Worm (Caenorhabditis elegans) whole organism, L4/young adult: ENCODE data around the gene gly-7.

Source experiments
- dao-5 ChIP-seq: sonication (generic microtip); optimal IDR thresholded peaks from 2 replicates; lab custom pipeline; 2016; ENCODE audit warnings: missing genotype, missing genetic modification characterization, moderate library complexity, missing compliant biosample characterization
- him-1 ChIP-seq: sonication (generic microtip); optimal IDR thresholded peaks from 2 replicates; lab custom pipeline; 2016; ENCODE audit warnings: missing genotype, missing genetic modification reagents, missing genetic modification characterization, missing compliant biosample characterization

DNA sequence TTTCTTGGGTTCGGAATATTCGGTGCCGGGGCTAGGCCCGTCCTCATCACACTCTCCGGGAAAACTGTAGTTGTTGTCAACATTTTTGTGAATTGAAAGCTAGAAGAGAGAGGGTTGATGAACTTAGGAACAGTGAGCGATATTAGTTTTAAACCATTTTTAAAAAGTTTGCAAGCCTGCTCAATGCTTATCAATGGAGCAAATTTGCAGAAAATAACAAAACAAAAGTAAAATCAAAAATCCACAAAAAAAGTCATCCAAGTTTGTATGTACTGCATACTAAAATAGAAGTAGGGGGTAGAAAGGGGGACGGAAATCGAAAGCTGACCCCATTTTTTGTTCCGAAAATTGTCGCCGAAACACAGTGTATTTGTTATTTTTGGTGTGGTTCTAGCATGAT lies 35.1 kb upstream of the gly-7 start, which contains the start of gene T10B5.10:
- TF ChIP-seq dao-5 = no peak
- TF ChIP-seq him-1 (tag; lab: Kevin White, UChicago) = no peak
